Worm (Caenorhabditis elegans): ENCODE measurements around the gene dhhc-8.
A peak's percentile ranks its signal among the peaks of the same experiment; 100 is the strongest.

Gene dhhc-8

DNA sequence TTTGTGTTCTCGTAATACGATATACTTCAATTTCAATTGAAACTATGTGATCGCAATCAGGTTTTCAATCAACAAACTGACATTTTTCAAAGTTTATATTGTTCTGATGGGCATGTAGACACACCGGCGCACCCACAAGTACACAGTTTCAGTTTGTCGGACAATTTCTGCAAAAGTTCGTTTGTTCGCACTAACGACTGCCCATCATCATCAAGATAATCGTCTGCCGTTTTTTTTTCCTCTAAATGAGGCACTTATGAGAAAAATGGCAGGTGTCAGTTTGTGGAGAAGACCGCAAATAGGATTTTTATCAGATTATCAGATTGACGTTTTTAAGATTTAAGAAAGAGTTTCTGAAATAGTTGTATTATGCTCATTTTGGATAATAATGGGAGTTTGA, 40.6 kb upstream of the dhhc-8 start:
- no peak for TF ChIP-seq ceh-16 (tag; optimal IDR thresholded peaks at IDR 0.05)
- peak; percentile 34 for TF ChIP-seq sma-9 (GFP tag; optimal IDR thresholded peaks at IDR 0.05)
- TF ChIP-seq sma-9 (tag; optimal IDR thresholded peaks at IDR 0.05): no peak
- TF ChIP-seq Y55F3AM.14 (GFP tag; optimal IDR thresholded peaks at IDR 0.05): no peak
- TF ChIP-seq lin-13 (GFP tag; optimal IDR thresholded peaks at IDR 0.05): no peak
- no peak for TF ChIP-seq alr-1 (tag; optimal IDR thresholded peaks at IDR 0.05)
- no peak for TF ChIP-seq nhr-129 (tag; optimal IDR thresholded peaks at IDR 0.05)

DNA sequence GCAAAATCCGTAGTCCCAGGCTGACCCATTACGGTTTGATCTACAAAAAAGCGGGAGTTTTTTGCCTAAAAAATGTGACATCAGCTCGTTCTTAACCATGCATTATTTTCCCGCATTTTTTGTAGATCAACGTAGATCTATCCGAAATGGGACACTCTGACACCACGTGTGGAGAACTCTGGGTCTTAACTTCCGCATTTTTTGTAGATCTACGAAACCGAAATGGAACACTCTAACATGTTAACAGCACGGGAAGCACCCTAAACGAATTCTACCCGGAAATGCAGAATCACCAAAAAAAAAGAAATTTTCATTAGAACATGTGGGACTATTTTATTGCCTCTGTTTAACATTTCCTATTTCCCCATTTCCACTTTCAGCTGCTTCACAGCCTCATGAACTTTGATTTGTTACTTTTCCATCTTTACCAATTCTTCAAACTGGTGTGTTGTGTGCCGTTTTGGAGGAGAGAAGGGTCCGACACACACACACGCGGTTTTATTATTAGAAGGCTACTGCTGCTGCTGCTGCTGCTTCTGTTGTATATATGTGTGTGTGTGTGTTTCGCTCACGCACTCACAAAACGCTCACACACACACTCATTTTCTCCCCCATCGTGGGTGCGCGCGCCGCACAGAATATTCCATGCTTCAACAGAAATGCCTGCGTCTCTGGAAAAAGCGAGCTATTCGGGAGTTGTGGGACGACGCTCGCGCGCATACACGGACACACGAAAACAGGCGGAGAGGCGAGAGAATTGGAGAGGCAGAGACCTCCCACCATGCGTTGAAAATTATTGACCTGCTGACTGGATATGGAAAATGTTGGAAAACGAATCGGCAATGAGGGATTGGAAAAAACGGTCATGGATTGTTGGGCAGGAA, 39.3 kb upstream of the dhhc-8 start:
- TF ChIP-seq lsy-2 (tag; optimal IDR thresholded peaks at IDR 0.05): peak; percentile 56 to 87
- TF ChIP-seq unc-62 (GFP tag; optimal IDR thresholded peaks at IDR 0.05): no peak
- peak; percentile 13 for TF ChIP-seq peb-1 (tag; optimal IDR thresholded peaks at IDR 0.05)
- TF ChIP-seq alr-1 (tag; optimal IDR thresholded peaks at IDR 0.05): peak; percentile 49
- peak; percentile 82 for TF ChIP-seq sma-9 (GFP tag; optimal IDR thresholded peaks at IDR 0.05)
- no peak for TF ChIP-seq sma-9 (tag; optimal IDR thresholded peaks at IDR 0.05)
- peak; percentile 58 for TF ChIP-seq nhr-6 (tag; optimal IDR thresholded peaks at IDR 0.05)
- peak; percentile 83 to 90 for TF ChIP-seq mdl-1 (tag; optimal IDR thresholded peaks at IDR 0.05)
- peak; percentile 29 for TF ChIP-seq lin-39 (tag; optimal IDR thresholded peaks at IDR 0.05)
- no peak for TF ChIP-seq skn-1 (tag; optimal IDR thresholded peaks at IDR 0.05)
- TF ChIP-seq elt-1 (tag; optimal IDR thresholded peaks at IDR 0.05): no peak
- no peak for TF ChIP-seq elt-3 (tag; optimal IDR thresholded peaks at IDR 0.05)
- peak; percentile 94 for TF ChIP-seq zag-1 (tag; optimal IDR thresholded peaks at IDR 0.05)
- peak; percentile 91 for TF ChIP-seq lin-11 (tag; optimal IDR thresholded peaks at IDR 0.05)
- peak; percentile 95 for TF ChIP-seq C34F6.9 (tag; optimal IDR thresholded peaks at IDR 0.05)
- TF ChIP-seq snpc-4 (tag; optimal IDR thresholded peaks at IDR 0.05): peak; percentile 76
- TF ChIP-seq Y55F3AM.14 (GFP tag; optimal IDR thresholded peaks at IDR 0.05): peak; percentile 81
- peak; percentile 80 for TF ChIP-seq ama-1 (optimal IDR thresholded peaks at IDR 0.05)
- TF ChIP-seq aly-2 (tag; optimal IDR thresholded peaks at IDR 0.05): no peak
- TF ChIP-seq F13H6.1 (tag; optimal IDR thresholded peaks at IDR 0.05): peak; percentile 94
- peak; percentile 74 for TF ChIP-seq egl-27 (tag; optimal IDR thresholded peaks at IDR 0.05)
- TF ChIP-seq nhr-25 (tag; optimal IDR thresholded peaks at IDR 0.05): peak; percentile 70
- peak; percentile 78 for TF ChIP-seq ztf-4 (tag; optimal IDR thresholded peaks at IDR 0.05)
- no peak for TF ChIP-seq nhr-11 (tag; optimal IDR thresholded peaks at IDR 0.05)
- TF ChIP-seq sem-4 (tag; optimal IDR thresholded peaks at IDR 0.05): peak; percentile 92
- TF ChIP-seq mab-5 (tag; optimal IDR thresholded peaks at IDR 0.05): peak; percentile 31
- peak; percentile 65 for TF ChIP-seq nhr-21 (tag; optimal IDR thresholded peaks at IDR 0.05)
- no peak for TF ChIP-seq dmd-4 (tag; optimal IDR thresholded peaks at IDR 0.05)
- TF ChIP-seq nhr-129 (tag; optimal IDR thresholded peaks at IDR 0.05): peak; percentile 93
- peak; percentile 6 for TF ChIP-seq nhr-10 (tag; optimal IDR thresholded peaks at IDR 0.05)
- peak; percentile 97 for TF ChIP-seq unc-55 (GFP tag; optimal IDR thresholded peaks at IDR 0.05)
- peak; percentile 89 for TF ChIP-seq lin-13 (GFP tag; optimal IDR thresholded peaks at IDR 0.05)
- TF ChIP-seq fos-1 (tag; optimal IDR thresholded peaks at IDR 0.05): peak; percentile 78
- TF ChIP-seq ceh-82 (tag; optimal IDR thresholded peaks at IDR 0.05): peak; percentile 42
- TF ChIP-seq unc-39 (tag; optimal IDR thresholded peaks at IDR 0.05): no peak
- no peak for TF ChIP-seq nhr-12 (tag; optimal IDR thresholded peaks at IDR 0.05)
- no peak for TF ChIP-seq mbf-1 (tag; optimal IDR thresholded peaks at IDR 0.05)
- peak; percentile 66 for TF ChIP-seq sma-3 (GFP tag; optimal IDR thresholded peaks at IDR 0.05)
- TF ChIP-seq blmp-1 (tag; optimal IDR thresholded peaks at IDR 0.05; ENCODE audit: insufficient read depth): peak; percentile 20
- no peak for TF ChIP-seq nhr-23 (tag; optimal IDR thresholded peaks at IDR 0.05)
- peak; percentile 92 for TF ChIP-seq crh-2 (tag; optimal IDR thresholded peaks at IDR 0.05)
- TF ChIP-seq gmeb-1 (tag; optimal IDR thresholded peaks at IDR 0.05): peak; percentile 30
- TF ChIP-seq nhr-237 (tag; optimal IDR thresholded peaks at IDR 0.05): no peak
- TF ChIP-seq ZK546.5 (tag; optimal IDR thresholded peaks at IDR 0.05): no peak
- TF ChIP-seq nhr-77 (tag; optimal IDR thresholded peaks at IDR 0.05): no peak
- no peak for TF ChIP-seq ceh-16 (tag; optimal IDR thresholded peaks at IDR 0.05)
- no peak for TF ChIP-seq ztf-11 (tag; optimal IDR thresholded peaks at IDR 0.05)
- TF ChIP-seq ztf-1 (GFP tag; conservative IDR thresholded peaks at IDR 0.05): no peak
- TF ChIP-seq R02D3.7 (tag; optimal IDR thresholded peaks at IDR 0.05): no peak
